Worm (Caenorhabditis elegans): ENCODE measurements around the gene tag-343.

DNA sequence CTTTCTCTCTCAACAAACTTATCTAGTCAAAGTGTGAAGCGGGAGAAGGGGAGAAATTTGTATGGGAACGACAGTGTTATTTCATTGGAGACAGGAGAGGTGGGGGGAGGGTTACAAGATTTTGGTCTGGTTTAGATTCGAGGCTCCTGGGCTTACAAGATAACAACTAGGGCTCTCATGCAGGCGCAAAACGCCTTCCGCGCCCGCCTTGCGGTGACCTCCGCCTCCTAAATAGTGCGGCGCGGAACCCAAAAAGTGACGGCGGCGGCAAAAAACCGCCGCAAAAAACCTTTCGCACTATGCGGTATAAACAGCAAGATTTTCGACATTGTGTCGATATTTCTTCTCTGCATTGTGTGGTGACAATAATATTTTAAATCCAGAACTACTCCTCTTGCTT lies 41.4 kb upstream of the tag-343 start:
- TF ChIP-seq F16B12.6 (tag; optimal IDR thresholded peaks at IDR 0.05) (no peak), zag-1 (tag; optimal IDR thresholded peaks at IDR 0.05) (no peak), lin-15B (tag; optimal IDR thresholded peaks at IDR 0.05) (no peak), elt-2 (tag; optimal IDR thresholded peaks at IDR 0.05) (no peak), ces-1 (GFP tag; optimal IDR thresholded peaks at IDR 0.05) (no peak), ceh-88 (GFP tag; IDR thresholded peaks at IDR 0.05) (no peak), nhr-11 (tag; optimal IDR thresholded peaks at IDR 0.05) (no peak)

Data from whole organism, L1 larva.